Worm (Caenorhabditis elegans) whole organism, L2 larva: ENCODE results near the gene F52H2.1.

Experiments used
- aly-2 ChIP-seq: fragments of 150-350 bp; optimal IDR thresholded peaks from 2 replicates; lab custom pipeline; 2014; ENCODE audit warnings: missing biosample characterization, missing genetic modification characterization
- elt-3 ChIP-seq: sonication (generic microtip); optimal IDR thresholded peaks from 2 replicates; lab custom pipeline; 2017; ENCODE audit warnings: missing biosample characterization, missing genetic modification characterization
- nhr-77 ChIP-seq: fragments of 150-350 bp; optimal IDR thresholded peaks from 2 replicates; lab custom pipeline; 2014; ENCODE audit warnings: missing biosample characterization, missing genetic modification characterization
- sma-9 ChIP-seq, 2 experiments: fragments of 150-350 bp in 1 of 2; sonication (generic microtip) in 1 of 2; optimal IDR thresholded peaks; 2 replicates each; lab custom pipeline; 2014 to 2016; ENCODE audit warnings: missing genetic modification characterization in 2 of 2, mild to moderate bottlenecking in 1 of 2, missing biosample characterization in 1 of 2, missing compliant biosample characterization in 1 of 2, missing genetic modification reagents in 1 of 2, moderate library complexity in 1 of 2
- unc-55 ChIP-seq: fragments of 150-350 bp; sonication (generic microtip); optimal IDR thresholded peaks from 3 replicates; lab custom pipeline; 2014; ENCODE audit warnings: missing biosample characterization, missing genetic modification reagents, missing genetic modification characterization
- ztf-11 ChIP-seq: sonication (generic microtip); optimal IDR thresholded peaks from 2 replicates; lab custom pipeline; 2017; ENCODE audit warnings: missing biosample characterization, missing genetic modification characterization
- ztf-4 ChIP-seq: fragments of 150-350 bp; optimal IDR thresholded peaks from 2 replicates; lab custom pipeline; 2014; ENCODE audit warnings: missing biosample characterization, missing genetic modification characterization

DNA sequence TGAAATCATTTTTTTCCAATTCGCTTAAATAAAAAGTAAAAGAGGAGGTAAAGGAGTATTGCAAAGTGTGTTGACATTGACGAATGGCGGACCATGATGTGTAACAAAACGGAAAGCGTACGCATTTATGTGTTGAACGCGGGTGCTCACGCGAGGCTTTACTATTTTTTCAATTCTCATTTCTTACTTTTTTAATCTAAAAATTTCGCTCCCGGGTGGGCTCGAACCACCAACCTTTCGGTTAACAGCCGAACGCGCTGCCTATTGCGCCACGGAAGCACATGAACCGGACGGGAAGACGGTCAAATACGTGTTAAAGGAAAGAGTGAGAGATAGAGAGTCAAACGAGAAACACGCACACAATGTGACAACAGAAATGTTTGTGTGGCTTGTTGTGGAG, 23.6 kb upstream of the F52H2.1 start:
- TF ChIP-seq aly-2 (no peak), ztf-4 (tag; lab: Kevin White, UChicago) (no peak), elt-3 (tag; lab: Kevin White, UChicago) (no peak), unc-55 (GFP tag; lab: Kevin White, UChicago) (peak; percentile 55), nhr-77 (tag; lab: Kevin White, UChicago) (no peak), ztf-11 (tag; lab: Kevin White, UChicago) (no peak), sma-9 (GFP tag; optimal IDR thresholded peaks at IDR 0.05; lab: Kevin White, UChicago) (peak; percentile 66), sma-9 (tag; optimal IDR thresholded peaks at IDR 0.05; lab: Kevin White, UChicago) (no peak)
